Worm (Caenorhabditis elegans) whole organism, L4 larva: ENCODE measurements around the gene faxc-2.
A peak's percentile ranks its signal among the peaks of the same experiment; 100 is the strongest.

Experiments used
- D1046.2 ChIP-seq: fragments of 200-800 bp; sonication (Bioruptor generic); IDR thresholded peaks from 2 replicates; pipeline ENCODE4 v1.3.6; 2022; ENCODE audit warnings: missing genetic modification characterization, missing compliant biosample characterization
- F10B5.3 ChIP-seq: sonication (generic microtip); optimal IDR thresholded peaks from 2 replicates; lab custom pipeline; 2016; ENCODE audit warnings: mild to moderate bottlenecking, missing genetic modification characterization, missing compliant biosample characterization
- F26F4.8 ChIP-seq: fragments of 200-800 bp; sonication (Bioruptor generic); conservative IDR thresholded peaks from 2 replicates; pipeline ENCODE4 v1.3.6; 2022; ENCODE audit warnings: missing genetic modification characterization, missing compliant biosample characterization
- ZK337.2 ChIP-seq: fragments of 200-800 bp; sonication (Bioruptor generic); IDR thresholded peaks from 2 replicates; pipeline ENCODE4 v1.3.6; 2022; ENCODE audit warnings: missing genetic modification reagents, missing genetic modification characterization, missing compliant biosample characterization
- aha-1 ChIP-seq: fragments of 150-350 bp; peaks from one replicate; lab custom pipeline; 2014; ENCODE audit warnings: missing biosample characterization, missing genetic modification characterization
- arid-1 ChIP-seq: fragments of 200-800 bp; sonication (Bioruptor generic); conservative IDR thresholded peaks from 2 replicates; pipeline ENCODE4 v1.3.6; 2022; ENCODE audit warnings: missing genetic modification reagents, missing genetic modification characterization, missing compliant biosample characterization
- ceh-20 ChIP-seq: fragments of 200-800 bp; sonication (Bioruptor generic); IDR thresholded peaks from 2 replicates; pipeline ENCODE4 v1.3.6; 2022; ENCODE audit warnings: missing genetic modification reagents, missing genetic modification characterization, missing compliant biosample characterization
- ceh-32 ChIP-seq: sonication (generic microtip); optimal IDR thresholded peaks from 2 replicates; lab custom pipeline; 2016; ENCODE audit warnings: mild to moderate bottlenecking, missing genetic modification characterization, missing compliant biosample characterization; ENCODE audit not compliant: poor library complexity
- ctbp-1 ChIP-seq: fragments of 200-800 bp; sonication (Bioruptor generic); IDR thresholded peaks from 2 replicates; pipeline ENCODE4 v1.3.6; 2022; ENCODE audit warnings: missing genetic modification reagents, missing genetic modification characterization, missing compliant biosample characterization
- daf-16 ChIP-seq, 3 experiments: sonication (generic microtip); optimal IDR thresholded peaks; 2 replicates each; lab custom pipeline; 2016 to 2017; ENCODE audit warnings: missing genetic modification characterization in 3 of 3, missing genetic modification reagents in 3 of 3, mild to moderate bottlenecking in 2 of 3, missing compliant biosample characterization in 2 of 3, missing biosample characterization in 1 of 3, moderate library complexity in 1 of 3
- daf-8 ChIP-seq: fragments of 200-800 bp; sonication (Bioruptor generic); IDR thresholded peaks from 2 replicates; pipeline ENCODE4 v1.3.6; 2022; ENCODE audit warnings: missing genetic modification characterization, missing compliant biosample characterization
- dmd-6 ChIP-seq: fragments of 200-800 bp; sonication (Bioruptor generic); IDR thresholded peaks from 2 replicates; pipeline ENCODE4 v1.3.6; 2022; ENCODE audit warnings: missing genetic modification reagents, missing genetic modification characterization, missing compliant biosample characterization
- dve-1 ChIP-seq: sonication (generic microtip); optimal IDR thresholded peaks from 2 replicates; lab custom pipeline; 2017; ENCODE audit warnings: antibody characterized with exemption, mild to moderate bottlenecking, missing genetic modification characterization, missing compliant biosample characterization; ENCODE audit not compliant: insufficient read depth
- hif-1 ChIP-seq, 2 experiments: sonication (generic microtip); optimal IDR thresholded peaks; 2 replicates each; lab custom pipeline; 2016 to 2017; ENCODE audit warnings: missing compliant biosample characterization in 2 of 2, missing genetic modification characterization in 2 of 2, missing genetic modification reagents in 2 of 2, missing genotype in 2 of 2, mild to moderate bottlenecking in 1 of 2
- hlh-11 ChIP-seq: fragments of 200-800 bp; sonication (Bioruptor generic); optimal IDR thresholded peaks from 2 replicates; lab custom pipeline; 2018; ENCODE audit warnings: mild to moderate bottlenecking, missing genetic modification characterization, missing compliant biosample characterization
- hlh-30 ChIP-seq: sonication (generic microtip); optimal IDR thresholded peaks from 2 replicates; lab custom pipeline; 2017; ENCODE audit warnings: antibody characterized with exemption, mild to moderate bottlenecking, missing genetic modification characterization, missing compliant biosample characterization; ENCODE audit not compliant: insufficient read depth
- lim-7 ChIP-seq: fragments of 200-800 bp; sonication (Bioruptor generic); IDR thresholded peaks from 2 replicates; pipeline ENCODE4 v1.3.6; 2022; ENCODE audit warnings: missing genetic modification characterization, missing compliant biosample characterization
- lin-1 ChIP-seq: fragments of 200-800 bp; sonication (Bioruptor generic); IDR thresholded peaks from 2 replicates; pipeline ENCODE4 v1.3.6; 2022; ENCODE audit warnings: missing genetic modification reagents, missing genetic modification characterization, missing compliant biosample characterization
- lsy-2 ChIP-seq, 2 experiments: fragments of 150-350 bp in 1 of 2; sonication (generic microtip) in 1 of 2; optimal IDR thresholded peaks; 2 replicates each; lab custom pipeline; 2014 to 2017; ENCODE audit warnings: missing biosample characterization in 2 of 2, missing genetic modification characterization in 2 of 2
- madf-5 ChIP-seq, 2 experiments: fragments of 200-800 bp; sonication (Bioruptor generic); IDR thresholded peaks; 2 replicates each; pipeline ENCODE4 v1.3.6; 2022; ENCODE audit warnings: missing compliant biosample characterization in 2 of 2, missing genetic modification characterization in 2 of 2
- madf-9 ChIP-seq: fragments of 200-800 bp; sonication (Bioruptor generic); conservative IDR thresholded peaks from 2 replicates; pipeline ENCODE4 v1.3.6; 2022; ENCODE audit warnings: missing genetic modification reagents, missing genetic modification characterization, missing compliant biosample characterization
- mdl-1 ChIP-seq, 2 experiments: fragments of 150-350 bp in 1 of 2; sonication (generic microtip) in 1 of 2; optimal IDR thresholded peaks; 2 replicates each; lab custom pipeline; 2014 to 2017; ENCODE audit warnings: missing biosample characterization in 2 of 2, missing genetic modification characterization in 2 of 2
- mep-1 ChIP-seq: fragments of 150-350 bp; sonication (generic microtip); optimal IDR thresholded peaks from 3 replicates; lab custom pipeline; 2014; ENCODE audit warnings: missing biosample characterization, missing genetic modification characterization
- mes-2 ChIP-seq: sonication (generic microtip); optimal IDR thresholded peaks from 2 replicates; lab custom pipeline; 2016; ENCODE audit warnings: missing genotype, mild to moderate bottlenecking, missing genetic modification characterization, missing compliant biosample characterization; ENCODE audit not compliant: poor library complexity, severe bottlenecking
- mxl-2 ChIP-seq: fragments of 200-800 bp; sonication (Bioruptor generic); conservative IDR thresholded peaks from 2 replicates; pipeline ENCODE4 v1.3.6; 2022; ENCODE audit warnings: missing genetic modification reagents, missing genetic modification characterization, missing compliant biosample characterization
- nhr-28 ChIP-seq: fragments of 150-350 bp; optimal IDR thresholded peaks from 2 replicates; lab custom pipeline; 2014; ENCODE audit warnings: missing biosample characterization, missing genetic modification characterization
- nhr-77 ChIP-seq: fragments of 150-350 bp; optimal IDR thresholded peaks from 2 replicates; lab custom pipeline; 2014; ENCODE audit warnings: missing biosample characterization, missing genetic modification characterization
- php-3 ChIP-seq: fragments of 200-800 bp; sonication (Bioruptor generic); IDR thresholded peaks from 2 replicates; pipeline ENCODE4 v1.3.6; 2022; ENCODE audit warnings: missing genetic modification reagents, missing genetic modification characterization, missing compliant biosample characterization
- pqm-1 ChIP-seq: sonication (generic microtip); optimal IDR thresholded peaks from 2 replicates; lab custom pipeline; 2017; ENCODE audit warnings: missing biosample characterization, missing genetic modification characterization
- sdz-12 ChIP-seq: fragments of 200-800 bp; sonication (Bioruptor generic); optimal IDR thresholded peaks from 2 replicates; lab custom pipeline; 2018; ENCODE audit warnings: mild to moderate bottlenecking, missing genetic modification characterization, missing compliant biosample characterization
- set-16 ChIP-seq: fragments of 200-800 bp; sonication (Bioruptor generic); IDR thresholded peaks from 2 replicates; pipeline ENCODE4 v1.3.6; 2022; ENCODE audit warnings: missing genetic modification reagents, missing genetic modification characterization, missing compliant biosample characterization
- snpc-1.2 ChIP-seq: fragments of 200-800 bp; sonication (Bioruptor generic); IDR thresholded peaks from 2 replicates; pipeline ENCODE4 v1.3.6; 2022; ENCODE audit warnings: missing genetic modification reagents, missing genetic modification characterization, missing compliant biosample characterization
- tra-1 ChIP-seq: fragments of 200-800 bp; sonication (Bioruptor generic); IDR thresholded peaks from 2 replicates; pipeline ENCODE4 v1.3.6; 2022; ENCODE audit warnings: missing genetic modification reagents, missing genetic modification characterization, missing compliant biosample characterization
- zfp-3 ChIP-seq: fragments of 200-800 bp; sonication (Bioruptor generic); conservative IDR thresholded peaks from 2 replicates; pipeline ENCODE4 v1.3.6; 2022; ENCODE audit warnings: missing genetic modification reagents, missing genetic modification characterization, missing compliant biosample characterization
- zip-11 ChIP-seq: fragments of 200-800 bp; sonication (Bioruptor generic); IDR thresholded peaks from 2 replicates; pipeline ENCODE4 v1.3.6; 2022; ENCODE audit warnings: missing genetic modification characterization, missing compliant biosample characterization

faxc-2 gene

DNA sequence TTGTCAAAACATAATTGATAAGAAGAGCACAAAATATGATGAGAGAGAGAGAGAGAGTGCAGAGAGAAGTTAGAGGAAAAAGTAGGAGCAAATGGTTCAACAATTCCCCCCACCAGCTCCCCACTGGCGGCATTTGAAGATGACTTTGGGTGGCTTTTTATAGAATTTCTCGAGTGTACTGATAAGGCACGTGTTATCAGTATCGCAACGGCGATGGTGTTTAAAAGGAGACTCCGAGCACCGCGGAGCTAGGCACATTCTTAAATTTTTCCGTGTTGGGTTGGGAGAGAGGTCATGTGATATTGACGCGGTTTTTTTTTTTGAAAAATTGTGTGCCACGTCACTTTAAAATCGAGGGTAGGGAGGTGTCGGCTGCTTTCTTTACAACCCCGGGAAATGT lies 10.6 kb upstream of the faxc-2 start (continued):
- no peak for TF ChIP-seq F10B5.3 (tag; lab: Kevin White, UChicago)

DNA sequence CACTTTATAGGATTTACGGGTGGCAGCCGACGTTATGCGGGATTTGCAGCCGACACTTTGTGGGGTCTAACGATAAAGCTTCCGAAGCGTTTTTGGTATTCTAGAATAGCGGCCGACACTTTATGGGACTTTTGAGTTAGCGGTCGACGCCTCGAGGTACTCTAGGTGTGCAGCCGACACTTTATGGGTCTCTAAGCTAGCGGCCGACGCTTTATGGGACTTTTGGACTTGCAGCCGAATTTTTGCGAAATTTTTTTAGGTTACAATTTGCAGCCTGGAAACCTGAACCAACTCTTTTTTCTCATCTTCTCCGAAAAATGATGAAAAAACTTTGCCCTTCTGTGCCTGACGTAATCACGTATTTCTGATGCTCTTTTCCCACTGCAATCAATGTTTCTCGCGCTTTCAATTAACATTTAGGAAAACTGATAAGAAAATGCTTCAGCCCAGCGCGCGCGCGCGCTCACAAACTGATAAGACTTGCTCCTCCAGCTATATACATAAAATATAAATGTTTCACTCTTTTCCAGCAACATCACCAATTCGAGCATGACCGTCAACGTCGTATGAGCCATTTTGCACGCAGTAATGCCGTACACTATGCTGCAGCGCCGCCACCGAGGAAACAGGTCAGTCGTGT lies 9.8 kb upstream of the faxc-2 start:
- peak; percentile 53 for TF ChIP-seq mes-2
- no peak for TF ChIP-seq madf-5 (GFP tag; IDR thresholded peaks at IDR 0.05; lab: Robert Waterston, UW)
- peak; percentile 59; the same call in 1 of the 2 replicates for TF ChIP-seq php-3 (GFP tag; lab: Robert Waterston, UW)
- TF ChIP-seq pqm-1 (tag; lab: Kevin White, UChicago): peak; percentile 87
- peak; percentile 81 for TF ChIP-seq hlh-11 (tag; lab: Kevin White, UChicago)
- peak in 1 of 2 experiments; percentile 15 for TF ChIP-seq lsy-2 (tag; optimal IDR thresholded peaks at IDR 0.05; lab: Kevin White, UChicago)
- TF ChIP-seq dve-1 (tag; lab: Kevin White, UChicago): peak; percentile 67
- TF ChIP-seq hlh-30 (tag; lab: Kevin White, UChicago): peak; percentile 69
- no peak for TF ChIP-seq daf-16 (GFP tag; optimal IDR thresholded peaks at IDR 0.05; lab: Kevin White, UChicago)
- TF ChIP-seq daf-16 (tag; optimal IDR thresholded peaks at IDR 0.05; lab: Kevin White, UChicago): peak; percentile 77
- no peak for TF ChIP-seq zip-11 (GFP tag; lab: Robert Waterston, UW)
- TF ChIP-seq zfp-3 (GFP tag; lab: Robert Waterston, UW): no peak
- TF ChIP-seq lin-1 (GFP tag; lab: Robert Waterston, UW): peak; percentile 45; the same call in 1 of the 2 replicates
- TF ChIP-seq ceh-20: no peak
- TF ChIP-seq hif-1 (tag; optimal IDR thresholded peaks at IDR 0.05; lab: Kevin White, UChicago): peak in 1 of 2 experiments; percentile 27
- TF ChIP-seq nhr-28 (tag; lab: Kevin White, UChicago): peak; percentile 74
- peak; percentile 66; the same call in 1 of the 2 replicates for TF ChIP-seq tra-1 (GFP tag; lab: Robert Waterston, UW)
- TF ChIP-seq mxl-2 (GFP tag; lab: Robert Waterston, UW): 0 out of 2 replicates have a peak, but pooled peaks have one; percentile 13
- peak in 1 of 2 experiments; percentile 15 for TF ChIP-seq mdl-1 (tag; optimal IDR thresholded peaks at IDR 0.05; lab: Kevin White, UChicago)
- TF ChIP-seq daf-8 (GFP tag; lab: Robert Waterston, UW): no peak
- TF ChIP-seq madf-9 (GFP tag; lab: Robert Waterston, UW): 0 out of 2 replicates have a peak, but pooled peaks have one; percentile 20
- no peak for TF ChIP-seq ctbp-1
- peak; percentile 40 for TF ChIP-seq nhr-77 (tag; lab: Kevin White, UChicago)
- peak; percentile 91 for TF ChIP-seq aha-1 (tag; lab: Kevin White, UChicago)
- TF ChIP-seq arid-1 (GFP tag; lab: Robert Waterston, UW): no peak
- TF ChIP-seq dmd-6 (GFP tag; lab: Robert Waterston, UW): peak; percentile 95

DNA sequence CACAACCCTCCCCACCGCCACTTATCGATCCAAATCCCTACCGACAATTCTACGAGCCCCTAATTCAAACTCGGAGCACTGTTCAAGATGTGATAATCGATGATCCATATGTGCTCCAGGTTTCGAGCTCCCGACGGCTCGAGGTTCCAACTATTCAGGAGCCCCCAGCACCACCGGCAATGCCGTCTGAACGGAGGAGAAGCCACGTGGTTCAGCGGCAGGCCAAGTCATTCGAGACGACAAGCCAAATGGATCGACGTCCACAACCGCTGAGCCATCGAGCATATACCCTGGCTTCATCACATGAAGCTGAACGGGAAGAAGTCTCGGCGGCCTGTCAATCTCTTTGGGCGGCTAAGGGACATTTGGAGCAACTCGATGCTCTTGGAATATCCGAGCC lies 8.5 kb upstream of the faxc-2 start:
- TF ChIP-seq ceh-32 (tag; lab: Kevin White, UChicago) (no peak), D1046.2 (GFP tag; lab: Robert Waterston, UW) (0 out of 2 replicates have a peak, but pooled peaks have one; percentile 14), set-16 (peak; percentile 71)

DNA sequence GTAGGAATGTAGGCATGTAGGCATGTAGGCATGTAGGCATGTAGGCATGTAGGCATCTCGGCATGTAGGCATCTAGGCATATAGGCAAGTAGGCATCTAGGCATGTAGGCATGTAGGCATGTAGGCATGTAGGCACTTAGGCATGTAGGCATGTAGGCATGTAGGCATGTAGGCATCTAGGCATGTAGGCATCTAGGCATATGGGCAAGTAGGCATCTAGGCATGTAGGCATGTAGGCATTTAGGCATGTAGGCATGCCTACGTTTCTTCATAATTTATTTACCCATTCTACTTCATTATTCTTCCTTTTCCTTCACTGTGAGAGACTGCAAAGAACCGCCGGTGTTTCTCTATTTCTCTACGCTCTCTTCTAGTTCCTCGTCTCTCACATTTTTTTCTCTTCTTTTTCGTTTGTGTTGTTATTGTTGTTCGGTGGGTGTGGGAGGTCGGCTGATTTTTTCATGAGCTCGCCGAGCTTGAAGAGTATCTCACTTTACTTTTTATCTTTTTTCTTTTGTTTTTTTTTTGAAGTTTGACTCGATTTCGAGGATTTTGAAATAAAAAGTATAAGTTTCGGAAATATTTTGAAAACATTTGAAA lies 4.7 kb upstream of the faxc-2 start:
- TF ChIP-seq snpc-1.2 (GFP tag; lab: Robert Waterston, UW) (no peak), mes-2 (peak; percentile 9), dmd-6 (GFP tag; lab: Robert Waterston, UW) (0 out of 2 replicates have a peak, but pooled peaks have one; percentile 10), F26F4.8 (GFP tag; lab: Robert Waterston, UW) (0 out of 2 replicates have a peak, but pooled peaks have one; percentile 45), lsy-2 (tag; optimal IDR thresholded peaks at IDR 0.05; lab: Kevin White, UChicago) (peak in 1 of 2 experiments; percentile 43), ZK337.2 (GFP tag; lab: Robert Waterston, UW) (no peak), nhr-28 (tag; lab: Kevin White, UChicago) (peak; percentile 16), mep-1 (tag; lab: Kevin White, UChicago) (peak; percentile 3), tra-1 (GFP tag; lab: Robert Waterston, UW) (0 out of 2 replicates have a peak, but pooled peaks have one; percentile 25), lim-7 (GFP tag; lab: Robert Waterston, UW) (no peak), daf-16 (GFP tag; optimal IDR thresholded peaks at IDR 0.05; lab: Kevin White, UChicago) (no peak), daf-16 (tag; optimal IDR thresholded peaks at IDR 0.05; lab: Kevin White, UChicago) (peak; percentile 17), sdz-12 (GFP tag; lab: Kevin White, UChicago) (no peak), hlh-30 (tag; lab: Kevin White, UChicago) (peak; percentile 62)
